Worm (Caenorhabditis elegans) whole organism, L4 larva: Measurements from ENCODE around the gene W03H9.2.

Source experiments
- D1046.2 ChIP-seq: fragments of 200-800 bp; sonication (Bioruptor generic); IDR thresholded peaks from 2 replicates; pipeline ENCODE4 v1.3.6; 2022; ENCODE audit warnings: missing genetic modification characterization, missing compliant biosample characterization
- F26F4.8 ChIP-seq: fragments of 200-800 bp; sonication (Bioruptor generic); conservative IDR thresholded peaks from 2 replicates; pipeline ENCODE4 v1.3.6; 2022; ENCODE audit warnings: missing genetic modification characterization, missing compliant biosample characterization
- F37D6.2 ChIP-seq: sonication (generic microtip); optimal IDR thresholded peaks from 2 replicates; lab custom pipeline; 2016; ENCODE audit warnings: mild to moderate bottlenecking, missing genetic modification characterization, missing compliant biosample characterization
- R02D3.7 ChIP-seq: fragments of 150-350 bp; sonication (generic microtip); optimal IDR thresholded peaks from 3 replicates; lab custom pipeline; 2014; ENCODE audit warnings: missing biosample characterization, missing genetic modification characterization
- T20F7.1 ChIP-seq: fragments of 200-800 bp; sonication (Bioruptor generic); optimal IDR thresholded peaks from 2 replicates; lab custom pipeline; 2018; ENCODE audit warnings: mild to moderate bottlenecking, missing genetic modification characterization, missing compliant biosample characterization
- Y105C5A.15 ChIP-seq: fragments of 200-800 bp; sonication (Bioruptor generic); IDR thresholded peaks from 2 replicates; pipeline ENCODE4 v1.3.6; 2022; ENCODE audit warnings: missing genetic modification characterization, missing compliant biosample characterization
- Y48G9A.11 ChIP-seq: fragments of 200-800 bp; sonication (Bioruptor generic); IDR thresholded peaks from 2 replicates; pipeline ENCODE4 v1.3.6; 2022; ENCODE audit warnings: missing genetic modification reagents, missing genetic modification characterization, missing compliant biosample characterization
- Y5F2A.4 ChIP-seq: fragments of 200-800 bp; sonication (Bioruptor generic); optimal IDR thresholded peaks from 2 replicates; lab custom pipeline; 2018; ENCODE audit warnings: mild to moderate bottlenecking, missing genetic modification characterization, missing compliant biosample characterization
- Y75B8A.6 ChIP-seq: fragments of 200-800 bp; sonication (Bioruptor generic); IDR thresholded peaks from 2 replicates; pipeline ENCODE4 v1.3.6; 2022; ENCODE audit warnings: missing genetic modification reagents, missing genetic modification characterization, missing compliant biosample characterization
- aly-2 ChIP-seq: sonication (generic microtip); optimal IDR thresholded peaks from 2 replicates; lab custom pipeline; 2018; ENCODE audit warnings: missing biosample characterization, missing genetic modification characterization
- ama-1 ChIP-seq: fragments of 150-350 bp; optimal IDR thresholded peaks from 2 replicates; lab custom pipeline; 2014; ENCODE audit warnings: inconsistent platforms, mixed read lengths
- arid-1 ChIP-seq: fragments of 200-800 bp; sonication (Bioruptor generic); conservative IDR thresholded peaks from 2 replicates; pipeline ENCODE4 v1.3.6; 2022; ENCODE audit warnings: missing genetic modification reagents, missing genetic modification characterization, missing compliant biosample characterization
- ceh-44 ChIP-seq: fragments of 200-800 bp; sonication (Bioruptor generic); IDR thresholded peaks from 2 replicates; pipeline ENCODE4 v1.3.6; 2022; ENCODE audit warnings: missing genetic modification reagents, missing genetic modification characterization, missing compliant biosample characterization
- ceh-62 ChIP-seq: sonication (generic microtip); optimal IDR thresholded peaks from 2 replicates; lab custom pipeline; 2017; ENCODE audit warnings: missing biosample characterization, missing genetic modification characterization
- ceh-82 ChIP-seq: sonication (generic microtip); optimal IDR thresholded peaks from 2 replicates; lab custom pipeline; 2017; ENCODE audit warnings: missing biosample characterization, missing genetic modification characterization
- ces-1 ChIP-seq: fragments of 150-350 bp; sonication (generic microtip); optimal IDR thresholded peaks from 4 replicates; lab custom pipeline; 2014; ENCODE audit warnings: missing biosample characterization, missing genetic modification reagents, missing genetic modification characterization
- ctbp-1 ChIP-seq: fragments of 200-800 bp; sonication (Bioruptor generic); IDR thresholded peaks from 2 replicates; pipeline ENCODE4 v1.3.6; 2022; ENCODE audit warnings: missing genetic modification reagents, missing genetic modification characterization, missing compliant biosample characterization
- daf-19 ChIP-seq: fragments of 200-800 bp; sonication (Bioruptor generic); conservative IDR thresholded peaks from 2 replicates; pipeline ENCODE4 v1.3.6; 2022; ENCODE audit warnings: missing genetic modification characterization, missing compliant biosample characterization
- daf-8 ChIP-seq: fragments of 200-800 bp; sonication (Bioruptor generic); IDR thresholded peaks from 2 replicates; pipeline ENCODE4 v1.3.6; 2022; ENCODE audit warnings: missing genetic modification characterization, missing compliant biosample characterization
- dmd-6 ChIP-seq: fragments of 200-800 bp; sonication (Bioruptor generic); IDR thresholded peaks from 2 replicates; pipeline ENCODE4 v1.3.6; 2022; ENCODE audit warnings: missing genetic modification reagents, missing genetic modification characterization, missing compliant biosample characterization
- duxl-1 ChIP-seq: sonication (generic microtip); optimal IDR thresholded peaks from 2 replicates; lab custom pipeline; 2016; ENCODE audit warnings: mild to moderate bottlenecking, missing genetic modification characterization, moderate library complexity, missing compliant biosample characterization; ENCODE audit not compliant: poor library complexity
- egl-43 ChIP-seq: fragments of 200-800 bp; sonication (Bioruptor generic); IDR thresholded peaks from 2 replicates; pipeline ENCODE4 v1.3.6; 2022; ENCODE audit warnings: missing genetic modification reagents, missing genetic modification characterization, missing compliant biosample characterization
- hlh-30 ChIP-seq: sonication (generic microtip); optimal IDR thresholded peaks from 2 replicates; lab custom pipeline; 2017; ENCODE audit warnings: antibody characterized with exemption, mild to moderate bottlenecking, missing genetic modification characterization, missing compliant biosample characterization; ENCODE audit not compliant: insufficient read depth
- hmg-1.1 ChIP-seq: fragments of 200-800 bp; sonication (Bioruptor generic); IDR thresholded peaks from 2 replicates; pipeline ENCODE4 v1.3.6; 2022; ENCODE audit warnings: missing genetic modification reagents, missing genetic modification characterization, missing compliant biosample characterization
- lin-1 ChIP-seq: fragments of 200-800 bp; sonication (Bioruptor generic); IDR thresholded peaks from 2 replicates; pipeline ENCODE4 v1.3.6; 2022; ENCODE audit warnings: missing genetic modification reagents, missing genetic modification characterization, missing compliant biosample characterization
- lin-29 ChIP-seq: fragments of 200-800 bp; sonication (Bioruptor generic); IDR thresholded peaks from 2 replicates; pipeline ENCODE4 v1.3.6; 2022; ENCODE audit warnings: missing genetic modification reagents, missing genetic modification characterization, missing compliant biosample characterization
- lir-3 ChIP-seq: sonication (generic microtip); optimal IDR thresholded peaks from 2 replicates; lab custom pipeline; 2016; ENCODE audit warnings: mild to moderate bottlenecking, missing genetic modification characterization, missing compliant biosample characterization
- mes-2 ChIP-seq: sonication (generic microtip); optimal IDR thresholded peaks from 2 replicates; lab custom pipeline; 2016; ENCODE audit warnings: missing genotype, mild to moderate bottlenecking, missing genetic modification characterization, missing compliant biosample characterization; ENCODE audit not compliant: poor library complexity, severe bottlenecking
- mxl-3 ChIP-seq: fragments of 200-800 bp; sonication (Bioruptor generic); optimal IDR thresholded peaks from 2 replicates; lab custom pipeline; 2018; ENCODE audit warnings: mild to moderate bottlenecking, missing genetic modification characterization, missing compliant biosample characterization
- nhr-102 ChIP-seq: sonication (generic microtip); optimal IDR thresholded peaks from 2 replicates; lab custom pipeline; 2016; ENCODE audit warnings: mild to moderate bottlenecking, missing genetic modification characterization, moderate library complexity, missing compliant biosample characterization
- nhr-111 ChIP-seq: fragments of 200-800 bp; sonication (Bioruptor generic); optimal IDR thresholded peaks from 2 replicates; lab custom pipeline; 2018; ENCODE audit warnings: mild to moderate bottlenecking, missing genetic modification characterization, missing compliant biosample characterization
- nhr-42 ChIP-seq: fragments of 200-800 bp; sonication (Bioruptor generic); IDR thresholded peaks from 2 replicates; pipeline ENCODE4 v1.3.6; 2022; ENCODE audit warnings: missing genetic modification characterization, missing compliant biosample characterization
- nhr-76 ChIP-seq: fragments of 150-350 bp; optimal IDR thresholded peaks from 2 replicates; lab custom pipeline; 2014; ENCODE audit warnings: missing biosample characterization, missing genetic modification characterization
- pha-4 ChIP-seq, 2 experiments: fragments of 150-350 bp in 1 of 2; fragments of 200-800 bp in 1 of 2; sonication (Bioruptor generic) in 1 of 2; IDR thresholded peaks in 1 of 2; optimal IDR thresholded peaks in 1 of 2; 2 replicates each; pipeline versions ENCODE4 v1.3.6 to Lab custom; 2014 to 2022; ENCODE audit warnings: missing genetic modification characterization in 2 of 2, missing genetic modification reagents in 2 of 2, missing biosample characterization in 1 of 2, missing compliant biosample characterization in 1 of 2
- set-16 ChIP-seq: fragments of 200-800 bp; sonication (Bioruptor generic); IDR thresholded peaks from 2 replicates; pipeline ENCODE4 v1.3.6; 2022; ENCODE audit warnings: missing genetic modification reagents, missing genetic modification characterization, missing compliant biosample characterization
- spr-1 ChIP-seq: sonication (generic microtip); optimal IDR thresholded peaks from 2 replicates; lab custom pipeline; 2016; ENCODE audit warnings: mild to moderate bottlenecking, missing genetic modification characterization, missing compliant biosample characterization
- spr-3 ChIP-seq: fragments of 200-800 bp; sonication (Bioruptor generic); optimal IDR thresholded peaks from 2 replicates; lab custom pipeline; 2018; ENCODE audit warnings: mild to moderate bottlenecking, missing genetic modification characterization, missing compliant biosample characterization
- unc-130 ChIP-seq: sonication (generic microtip); optimal IDR thresholded peaks from 2 replicates; lab custom pipeline; 2016; ENCODE audit warnings: missing genetic modification reagents, missing genetic modification characterization, missing compliant biosample characterization
- unc-62 ChIP-seq, 3 experiments: fragments of 150-350 bp in 1 of 3; sonication (generic microtip); optimal IDR thresholded peaks in 2 of 3; peaks in 1 of 3; 1 replicate in 1 of 3; 2 replicates in 2 of 3; lab custom pipeline; 2014 to 2017; ENCODE audit warnings: missing biosample characterization in 3 of 3, missing genetic modification characterization in 3 of 3, missing genetic modification reagents in 3 of 3, missing genotype in 1 of 3
- vab-7 ChIP-seq: fragments of 200-800 bp; sonication (Bioruptor generic); IDR thresholded peaks from 2 replicates; pipeline ENCODE4 v1.3.6; 2022; ENCODE audit warnings: missing genetic modification reagents, missing genetic modification characterization, missing compliant biosample characterization
- zfp-2 ChIP-seq: sonication (generic microtip); optimal IDR thresholded peaks from 2 replicates; lab custom pipeline; 2016; ENCODE audit warnings: mild to moderate bottlenecking, missing genetic modification characterization, missing compliant biosample characterization
- zfp-3 ChIP-seq: fragments of 200-800 bp; sonication (Bioruptor generic); conservative IDR thresholded peaks from 2 replicates; pipeline ENCODE4 v1.3.6; 2022; ENCODE audit warnings: missing genetic modification reagents, missing genetic modification characterization, missing compliant biosample characterization
- zip-11 ChIP-seq: fragments of 200-800 bp; sonication (Bioruptor generic); IDR thresholded peaks from 2 replicates; pipeline ENCODE4 v1.3.6; 2022; ENCODE audit warnings: missing genetic modification characterization, missing compliant biosample characterization
- zip-2 ChIP-seq: fragments of 150-350 bp; optimal IDR thresholded peaks from 2 replicates; lab custom pipeline; 2014; ENCODE audit warnings: missing biosample characterization, missing genetic modification characterization

The W03H9.2 gene

ce11 chrII:14165430-14165929 is 21.8 kb upstream of the W03H9.2 start:
- TF ChIP-seq nhr-102 (tag; lab: Kevin White, UChicago) (no peak), mxl-3 (GFP tag; lab: Kevin White, UChicago) (no peak), nhr-42 (GFP tag; lab: Robert Waterston, UW) (peak; percentile 23; the same call in 1 of the 2 replicates), unc-62 (GFP tag; optimal IDR thresholded peaks at IDR 0.05 in 1 of 2; lab: Kevin White, UChicago) (peak in 1 of 2 experiments; percentile 62), unc-62 (tag; optimal IDR thresholded peaks at IDR 0.05; lab: Kevin White, UChicago) (no peak), egl-43 (GFP tag; lab: Robert Waterston, UW) (0 out of 2 replicates have a peak, but pooled peaks have one; percentile 36), ces-1 (GFP tag; lab: Kevin White, UChicago) (no peak), Y75B8A.6 (GFP tag; lab: Robert Waterston, UW) (no peak), dmd-6 (GFP tag; lab: Robert Waterston, UW) (no peak), pha-4 (GFP tag; IDR thresholded peaks at IDR 0.05; lab: Robert Waterston, UW) (no peak), pha-4 (tag; optimal IDR thresholded peaks at IDR 0.05; lab: Kevin White, UChicago) (no peak), set-16 (GFP tag; lab: Robert Waterston, UW) (peak; percentile 91), zfp-2 (tag; lab: Kevin White, UChicago) (no peak), hlh-30 (no peak), daf-8 (GFP tag; lab: Robert Waterston, UW) (no peak), arid-1 (GFP tag; lab: Robert Waterston, UW) (no peak), zfp-3 (no peak), Y105C5A.15 (GFP tag; lab: Robert Waterston, UW) (no peak)

ce11 chrII:14155259-14156023 is 11.8 kb upstream of the W03H9.2 start, which contains the start of the genes rpl-43 and xrn-2:
Gene rpl-43, plus strand, starts transcription at chrII:14155294.
Gene xrn-2, plus strand, starts transcription at chrII:14155768.
- TF ChIP-seq ceh-62 (no peak), daf-19 (no peak), zip-11 (no peak), spr-3 (peak; percentile 37), duxl-1 (tag; lab: Kevin White, UChicago) (no peak), lir-3 (tag; lab: Kevin White, UChicago) (no peak), pha-4 (GFP tag; IDR thresholded peaks at IDR 0.05; lab: Robert Waterston, UW) (peak; percentile 52; the same call in 1 of the 2 replicates), pha-4 (tag; optimal IDR thresholded peaks at IDR 0.05; lab: Kevin White, UChicago) (no peak), zip-2 (tag; lab: Kevin White, UChicago) (no peak), ceh-44 (GFP tag; lab: Robert Waterston, UW) (no peak), arid-1 (GFP tag; lab: Robert Waterston, UW) (0 out of 2 replicates have a peak, but pooled peaks have one; percentile 39), Y5F2A.4 (GFP tag; lab: Kevin White, UChicago) (peak; percentile 78), Y105C5A.15 (GFP tag; lab: Robert Waterston, UW) (0 out of 2 replicates have a peak, but pooled peaks have one; percentile 46), Y48G9A.11 (GFP tag; lab: Robert Waterston, UW) (peak; percentile 83), nhr-111 (GFP tag; lab: Kevin White, UChicago) (peak; percentile 69), nhr-42 (GFP tag; lab: Robert Waterston, UW) (no peak), mes-2 (peak; percentile 36), set-16 (GFP tag; lab: Robert Waterston, UW) (peak; percentile 77), unc-130 (peak; percentile 54), F26F4.8 (0 out of 2 replicates have a peak, but pooled peaks have one; percentile 5), hmg-1.1 (no peak), T20F7.1 (GFP tag; lab: Kevin White, UChicago) (no peak), nhr-76 (no peak), R02D3.7 (no peak), lin-29 (GFP tag; lab: Robert Waterston, UW) (no peak), aly-2 (tag; lab: Kevin White, UChicago) (no peak), F37D6.2 (tag; lab: Kevin White, UChicago) (no peak), vab-7 (GFP tag; lab: Robert Waterston, UW) (0 out of 2 replicates have a peak, but pooled peaks have one; percentile 10), nhr-102 (tag; lab: Kevin White, UChicago) (peak; percentile 28), ceh-82 (tag; lab: Kevin White, UChicago) (no peak), spr-1 (tag; lab: Kevin White, UChicago) (peak; percentile 9), ama-1 (lab: Kevin White, UChicago) (peak; percentile 65), ctbp-1 (GFP tag; lab: Robert Waterston, UW) (peak; percentile 50; the same call in 1 of the 2 replicates), egl-43 (GFP tag; lab: Robert Waterston, UW) (peak; percentile 52), D1046.2 (GFP tag; lab: Robert Waterston, UW) (0 out of 2 replicates have a peak, but pooled peaks have one; percentile 60), lin-1 (GFP tag; lab: Robert Waterston, UW) (peak; percentile 72; the same call in 1 of the 2 replicates)
